Fruit fly (Drosophila melanogaster) whole organism, embryonic: ENCODE measurements around the gene LManV.
A peak's percentile ranks its signal among the peaks of the same experiment; 100 is the strongest.

Experiments
- ATbp ChIP-seq: fragments of 200-800 bp; sonication (Bioruptor generic); optimal IDR thresholded peaks from 2 replicates; lab custom pipeline; 2017; ENCODE audit warnings: missing biosample characterization, mild to moderate bottlenecking, missing genetic modification characterization, missing genetic modification reagents
- Bdp1 ChIP-seq: fragments of 200-800 bp; sonication (Bioruptor generic); optimal IDR thresholded peaks from 3 replicates; lab custom pipeline; 2016; ENCODE audit warnings: missing biosample characterization, missing genetic modification characterization
- Blimp-1 ChIP-seq: fragments of 200-800 bp; sonication (Bioruptor generic); optimal IDR thresholded peaks from 3 replicates; lab custom pipeline; 2018; ENCODE audit warnings: missing biosample characterization, missing genetic modification characterization, mild to moderate bottlenecking, moderate library complexity, missing genetic modification reagents
- CG10267 ChIP-seq: fragments of 200-800 bp; sonication (Bioruptor generic); optimal IDR thresholded peaks from 2 replicates; lab custom pipeline; 2018; ENCODE audit warnings: missing biosample characterization, mild to moderate bottlenecking, missing genetic modification characterization, moderate library complexity
- CG10979 ChIP-seq: fragments of 200-800 bp; sonication (Bioruptor generic); optimal IDR thresholded peaks from 2 replicates; lab custom pipeline; 2018; ENCODE audit warnings: missing biosample characterization, mild to moderate bottlenecking, missing genetic modification characterization, moderate library complexity
- CG12391 ChIP-seq: fragments of 200-800 bp; sonication (Bioruptor generic); optimal IDR thresholded peaks from 3 replicates; lab custom pipeline; 2018; ENCODE audit warnings: missing biosample characterization, mild to moderate bottlenecking, missing genetic modification characterization, moderate library complexity
- CG14710 ChIP-seq: fragments of 200-800 bp; sonication (Bioruptor generic); optimal IDR thresholded peaks from 3 replicates; lab custom pipeline; 2019; ENCODE audit warnings: missing biosample characterization, mild to moderate bottlenecking, missing genetic modification characterization, moderate library complexity
- CG15696 ChIP-seq: fragments of 200-800 bp; sonication (Bioruptor generic); optimal IDR thresholded peaks from 2 replicates; lab custom pipeline; 2019; ENCODE audit warnings: missing biosample characterization, mild to moderate bottlenecking, missing genetic modification characterization, moderate library complexity
- CG2678 ChIP-seq: fragments of 200-800 bp; sonication (Bioruptor generic); optimal IDR thresholded peaks from 3 replicates; lab custom pipeline; 2019; ENCODE audit warnings: missing biosample characterization, mild to moderate bottlenecking, missing genetic modification characterization, moderate library complexity
- CG2875 ChIP-seq: fragments of 200-800 bp; sonication (Bioruptor generic); optimal IDR thresholded peaks from 2 replicates; lab custom pipeline; 2017; ENCODE audit warnings: missing biosample characterization, mild to moderate bottlenecking, missing genetic modification characterization, missing genetic modification reagents
- CG33557 ChIP-seq: fragments of 200-800 bp; sonication (Bioruptor generic); optimal IDR thresholded peaks from 2 replicates; lab custom pipeline; 2019; ENCODE audit warnings: missing biosample characterization, mild to moderate bottlenecking, missing genetic modification characterization, moderate library complexity
- CG5180 ChIP-seq: fragments of 200-800 bp; sonication (Bioruptor generic); optimal IDR thresholded peaks from 3 replicates; lab custom pipeline; 2017; ENCODE audit warnings: missing biosample characterization, missing genetic modification characterization, mild to moderate bottlenecking, moderate library complexity, missing genetic modification reagents
- CG7839 ChIP-seq: fragments of 200-800 bp; sonication (Bioruptor generic); optimal IDR thresholded peaks from 3 replicates; lab custom pipeline; 2018; ENCODE audit warnings: missing biosample characterization, mild to moderate bottlenecking, missing genetic modification characterization, moderate library complexity
- CG8924 ChIP-seq: fragments of 200-800 bp; optimal IDR thresholded peaks from 3 replicates; lab custom pipeline; 2019; ENCODE audit warnings: missing biosample characterization, mild to moderate bottlenecking, missing genetic modification characterization, moderate library complexity
- Camta ChIP-seq: fragments of 200-800 bp; sonication (Bioruptor generic); optimal IDR thresholded peaks from 2 replicates; lab custom pipeline; 2016; ENCODE audit warnings: missing biosample characterization, missing genetic modification characterization
- CoRest ChIP-seq: fragments of 200-800 bp; sonication (Bioruptor generic); optimal IDR thresholded peaks from 3 replicates; lab custom pipeline; 2018; ENCODE audit warnings: missing biosample characterization, mild to moderate bottlenecking, missing genetic modification characterization, moderate library complexity
- D ChIP-seq, 2 experiments: fragments of 200-800 bp in 1 of 2; fragments of >200 bp in 1 of 2; sonication (Bioruptor generic) in 1 of 2; optimal IDR thresholded peaks; 2 replicates in 1 of 2; 3 replicates in 1 of 2; lab custom pipeline; 2017; ENCODE audit warnings: mild to moderate bottlenecking in 1 of 2, missing biosample characterization in 1 of 2, missing genetic modification characterization in 1 of 2, missing genetic modification reagents in 1 of 2
- D19A ChIP-seq: fragments of 200-800 bp; optimal IDR thresholded peaks from 3 replicates; lab custom pipeline; 2019; ENCODE audit warnings: missing biosample characterization, mild to moderate bottlenecking, missing genetic modification characterization, moderate library complexity
- Dfd ChIP-seq, 2 experiments: fragments of >200 bp; optimal IDR thresholded peaks; 2 replicates each; lab custom pipeline; 2017; ENCODE audit warnings: missing biosample characterization in 2 of 2, missing genetic modification characterization in 2 of 2
- Dll ChIP-seq: fragments of 200-800 bp; sonication (Bioruptor generic); IDR thresholded peaks from 4 replicates; pipeline ENCODE4 v1.3.6; 2022; ENCODE audit warnings: missing biosample characterization, missing genetic modification characterization; ENCODE audit not compliant: partially characterized antibody
- Hand ChIP-seq: fragments of 200-800 bp; sonication (Bioruptor generic); optimal IDR thresholded peaks from 2 replicates; lab custom pipeline; 2017; ENCODE audit warnings: mild to moderate bottlenecking, missing biosample characterization, missing genetic modification reagents, missing genetic modification characterization
- Hr51 ChIP-seq, 2 experiments: fragments of 200-800 bp; sonication (Bioruptor generic); optimal IDR thresholded peaks; 2 replicates in 1 of 2; 3 replicates in 1 of 2; lab custom pipeline; 2016 to 2018; ENCODE audit warnings: missing biosample characterization in 2 of 2, missing genetic modification characterization in 2 of 2, mild to moderate bottlenecking in 1 of 2, moderate library complexity in 1 of 2
- Oli ChIP-seq: fragments of 200-800 bp; sonication (Bioruptor generic); optimal IDR thresholded peaks from 2 replicates; lab custom pipeline; 2018; ENCODE audit warnings: missing biosample characterization, mild to moderate bottlenecking, missing genetic modification characterization, moderate library complexity
- Optix ChIP-seq: fragments of 200-800 bp; sonication (Bioruptor generic); IDR thresholded peaks from 3 replicates; pipeline ENCODE4 v1.3.6; 2022; ENCODE audit warnings: missing biosample characterization, missing genetic modification characterization
- Ptx1 ChIP-seq: fragments of 200-800 bp; sonication (Bioruptor generic); IDR thresholded peaks from 2 replicates; pipeline ENCODE4 v1.3.6; 2022; ENCODE audit warnings: missing biosample characterization, missing genetic modification characterization
- Sox102F ChIP-seq: fragments of 200-800 bp; sonication (Bioruptor generic); optimal IDR thresholded peaks from 2 replicates; lab custom pipeline; 2018; ENCODE audit warnings: missing biosample characterization, mild to moderate bottlenecking, missing genetic modification characterization, moderate library complexity
- Ssrp ChIP-seq: fragments of 200-800 bp; sonication (Bioruptor generic); optimal IDR thresholded peaks from 2 replicates; lab custom pipeline; 2018; ENCODE audit warnings: missing biosample characterization, mild to moderate bottlenecking, missing genetic modification characterization, moderate library complexity
- Xrp1 ChIP-seq: fragments of 200-800 bp; sonication (Bioruptor generic); IDR thresholded peaks from 2 replicates; pipeline ENCODE4 v1.3.6; 2022; ENCODE audit warnings: missing biosample characterization, missing genetic modification characterization
- bsh ChIP-seq, 2 experiments: fragments of 200-800 bp; sonication (Bioruptor generic); optimal IDR thresholded peaks; 2 replicates each; lab custom pipeline; 2017 to 2018; ENCODE audit warnings: mild to moderate bottlenecking in 2 of 2, missing biosample characterization in 2 of 2, missing genetic modification characterization in 2 of 2, moderate library complexity in 1 of 2
- dmrt11E ChIP-seq: fragments of 200-800 bp; sonication (Bioruptor generic); optimal IDR thresholded peaks from 3 replicates; lab custom pipeline; 2018; ENCODE audit warnings: missing biosample characterization, mild to moderate bottlenecking, missing genetic modification characterization, moderate library complexity
- esg ChIP-seq: fragments of 200-800 bp; sonication (Bioruptor generic); conservative IDR thresholded peaks from 2 replicates; pipeline ENCODE4 v1.3.6; 2022; ENCODE audit warnings: missing biosample characterization, missing genetic modification characterization
- gem ChIP-seq: fragments of 200-800 bp; sonication (Bioruptor generic); optimal IDR thresholded peaks from 2 replicates; lab custom pipeline; 2019; ENCODE audit warnings: missing biosample characterization, mild to moderate bottlenecking, missing genetic modification characterization, moderate library complexity
- kay ChIP-seq: fragments of 200-800 bp; sonication (Bioruptor generic); optimal IDR thresholded peaks from 2 replicates; lab custom pipeline; 2016; ENCODE audit warnings: missing biosample characterization, missing genetic modification characterization
- nmo ChIP-seq: fragments of 200-800 bp; sonication (Bioruptor generic); optimal IDR thresholded peaks from 2 replicates; lab custom pipeline; 2018; ENCODE audit warnings: missing biosample characterization, mild to moderate bottlenecking, missing genetic modification characterization, moderate library complexity
- row ChIP-seq: fragments of 200-800 bp; sonication (Bioruptor generic); IDR thresholded peaks from 3 replicates; pipeline ENCODE4 v1.3.6; 2022; ENCODE audit warnings: missing biosample characterization, missing genetic modification characterization
- sens ChIP-seq: fragments of 200-800 bp; sonication (Bioruptor generic); peaks from one replicate; lab custom pipeline; 2016; ENCODE audit warnings: missing biosample characterization, missing genetic modification characterization
- sisA ChIP-seq: fragments of 200-800 bp; sonication (Bioruptor generic); IDR thresholded peaks from 2 replicates; pipeline ENCODE4 v1.3.6; 2022; ENCODE audit warnings: missing biosample characterization, missing genetic modification characterization
- slp2 ChIP-seq: fragments of 200-800 bp; sonication (Bioruptor generic); optimal IDR thresholded peaks from 2 replicates; lab custom pipeline; 2016; ENCODE audit warnings: missing biosample characterization, missing genetic modification characterization
- sqz ChIP-seq: fragments of 200-800 bp; sonication (Bioruptor generic); optimal IDR thresholded peaks from 3 replicates; lab custom pipeline; 2018; ENCODE audit warnings: missing biosample characterization, mild to moderate bottlenecking, missing genetic modification characterization
- tgo ChIP-seq: fragments of 200-800 bp; sonication (Bioruptor generic); IDR thresholded peaks from 3 replicates; pipeline ENCODE4 v1.3.6; 2022; ENCODE audit warnings: missing biosample characterization, missing genetic modification characterization
- zf30C ChIP-seq: fragments of 200-800 bp; sonication (Bioruptor generic); optimal IDR thresholded peaks from 3 replicates; lab custom pipeline; 2018; ENCODE audit warnings: missing biosample characterization, mild to moderate bottlenecking, missing genetic modification characterization
- zfh1 ChIP-seq: fragments of 200-800 bp; sonication (Bioruptor generic); IDR thresholded peaks from 3 replicates; pipeline ENCODE4 v1.3.6; 2022; ENCODE audit warnings: missing biosample characterization, missing genetic modification characterization

The LManV gene

DNA sequence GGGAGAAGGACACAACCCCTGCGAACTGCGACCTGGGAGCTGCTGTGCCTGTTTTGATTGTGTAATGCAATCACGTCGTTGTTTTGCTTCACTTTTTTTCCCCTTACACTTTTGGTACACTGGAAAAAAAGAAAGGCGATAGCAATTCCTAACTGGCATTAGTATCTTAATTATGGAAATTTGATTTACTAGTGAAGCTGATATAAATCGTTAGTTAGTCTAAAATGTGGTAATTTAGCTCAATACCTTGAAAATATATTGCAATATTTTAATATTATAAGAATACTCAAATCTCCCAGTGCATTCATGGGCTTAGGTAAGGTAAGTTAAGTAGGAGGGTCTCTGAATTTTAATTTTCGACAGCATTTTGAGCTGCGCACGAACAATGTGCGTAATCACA is 11.5 kb upstream of the LManV start (continued):
- peak; percentile 20 for TF ChIP-seq Oli (tag; lab: Kevin White, UChicago)
- no peak for TF ChIP-seq sqz (GFP tag; lab: Kevin White, UChicago)
- TF ChIP-seq row: no peak; the same call in 2 of the 3 replicates
- TF ChIP-seq CG5180: no peak
- TF ChIP-seq ATbp: peak; percentile 7
- peak; percentile 60 for TF ChIP-seq dmrt11E
- peak; percentile 41 for TF ChIP-seq CG8924 (tag; lab: Kevin White, UChicago)
- TF ChIP-seq Dll (GFP tag; lab: Robert Waterston, UW): no peak
- no peak for TF ChIP-seq Camta (GFP tag; lab: Kevin White, UChicago)
- TF ChIP-seq Xrp1: peak; percentile 46; the same call in 1 of the 2 replicates
- TF ChIP-seq Dfd (GFP tag; optimal IDR thresholded peaks at IDR 0.05; lab: Kevin White, UChicago): no peak
- TF ChIP-seq Bdp1 (GFP tag; lab: Kevin White, UChicago): no peak
- peak; percentile 35 for TF ChIP-seq CG14710 (tag; lab: Kevin White, UChicago)
- TF ChIP-seq CG2875: peak; percentile 15
- TF ChIP-seq zfh1 (GFP tag; lab: Robert Waterston, UW): peak; percentile 66; the same call in 2 of the 3 replicates
- TF ChIP-seq Hr51 (GFP tag; optimal IDR thresholded peaks at IDR 0.05; lab: Kevin White, UChicago): peak in 1 of 2 experiments; percentile 32
- no peak for TF ChIP-seq D (optimal IDR thresholded peaks at IDR 0.05; lab: Kevin White, UChicago)
- peak; percentile 47 for TF ChIP-seq D (GFP tag; optimal IDR thresholded peaks at IDR 0.05; lab: Kevin White, UChicago)
- TF ChIP-seq CG10267 (tag; lab: Kevin White, UChicago): peak; percentile 47
- TF ChIP-seq Optix (GFP tag; lab: Robert Waterston, UW): no peak
- peak; percentile 31; the same call in 1 of the 3 replicates for TF ChIP-seq tgo (GFP tag; lab: Robert Waterston, UW)
- TF ChIP-seq kay (GFP tag; lab: Kevin White, UChicago): no peak
- peak; percentile 47 for TF ChIP-seq CG15696 (tag; lab: Kevin White, UChicago)
- peak in 1 of 2 experiments; percentile 63 for TF ChIP-seq bsh (GFP tag; optimal IDR thresholded peaks at IDR 0.05; lab: Kevin White, UChicago)
- peak; percentile 44 for TF ChIP-seq nmo (GFP tag; lab: Kevin White, UChicago)
- peak; percentile 23 for TF ChIP-seq Ptx1 (GFP tag; lab: Robert Waterston, UW)
- peak; percentile 77 for TF ChIP-seq sens
- TF ChIP-seq Ssrp (tag; lab: Kevin White, UChicago): peak; percentile 25
- peak; percentile 30 for TF ChIP-seq CG12391 (tag; lab: Kevin White, UChicago)
- TF ChIP-seq CG7839 (tag; lab: Kevin White, UChicago): peak; percentile 48
- TF ChIP-seq slp2 (GFP tag; lab: Kevin White, UChicago): no peak
- 0 out of 2 replicates have a peak, but pooled peaks have one; percentile 11 for TF ChIP-seq esg (GFP tag; lab: Robert Waterston, UW)
- peak; percentile 24 for TF ChIP-seq D19A (tag; lab: Kevin White, UChicago)
- peak; percentile 65 for TF ChIP-seq CG10979 (tag; lab: Kevin White, UChicago)
- TF ChIP-seq sisA: peak; percentile 37; the same call in 1 of the 2 replicates
- no peak for TF ChIP-seq Hand
- peak; percentile 21 for TF ChIP-seq Sox102F
- peak; percentile 8 for TF ChIP-seq CG33557 (GFP tag; lab: Kevin White, UChicago)
- peak; percentile 28 for TF ChIP-seq CoRest (tag; lab: Kevin White, UChicago)
- peak; percentile 59 for TF ChIP-seq gem (tag; lab: Kevin White, UChicago)
- TF ChIP-seq Blimp-1 (GFP tag; lab: Kevin White, UChicago): peak; percentile 48
- peak; percentile 52 for TF ChIP-seq zf30C (GFP tag; lab: Kevin White, UChicago)
- TF ChIP-seq CG2678 (tag; lab: Kevin White, UChicago): peak; percentile 33
